In the genomic region with DNA sequence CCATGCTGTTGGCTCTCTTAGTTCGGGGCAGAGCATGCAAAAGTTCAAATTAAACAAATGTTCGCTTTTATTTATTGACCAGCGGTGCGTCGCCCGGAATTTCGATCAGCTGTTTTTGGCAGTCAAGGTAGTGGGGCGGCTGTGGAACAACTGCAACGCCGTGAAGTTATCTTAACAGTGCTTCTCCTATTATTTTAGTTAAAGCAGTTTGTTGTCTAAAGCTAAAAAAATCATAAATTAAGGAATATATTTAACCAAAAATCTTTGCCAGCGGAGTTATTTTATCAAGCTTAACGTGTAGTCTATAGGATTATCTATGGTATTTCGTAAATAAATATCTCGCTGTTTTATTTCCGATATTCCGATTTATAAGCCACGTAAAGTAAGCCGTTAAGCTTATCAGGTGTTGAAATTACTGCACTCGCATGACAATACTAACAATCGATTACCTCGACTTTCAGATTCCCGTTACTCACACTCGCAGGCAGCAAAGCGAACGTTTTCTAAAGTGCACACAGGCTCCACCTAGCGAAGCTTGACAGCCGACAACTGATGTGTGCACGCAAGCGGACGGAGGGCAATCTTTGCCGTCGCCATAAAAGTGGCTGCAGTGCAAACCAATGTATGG, we compare ENCODE assay signal across 1 fruit fly cellular context.
TF ChIP-seq lines count a peak whose summit lies in the region.

A gene (minus strand): TSS at position 122 of the 628 bp plus-strand sequence.
A gene (plus strand): TSS at position 199 of the 628 bp plus-strand sequence.

TF ChIP-seq in whole organism, embryonic, 481 proteins besides CTCF, POLR2A, EP300 and RAD21 (continued from another document and continues in another):
- TF ChIP-seq Neu2 (GFP tag; optimal IDR thresholded peaks at IDR 0.05; lab: Kevin White, UChicago; ENCODE audit: borderline replicate concordance) (no peak), Trl (optimal IDR thresholded peaks at IDR 0.05; lab: Kevin White, UChicago) (no peak), Trl (GFP tag; optimal IDR thresholded peaks at IDR 0.05; lab: Kevin White, UChicago) (no peak), CG16779 (GFP tag; IDR thresholded peaks at IDR 0.05; lab: Robert Waterston, UW) (no peak), Antp (GFP tag; optimal IDR thresholded peaks at IDR 0.05; lab: Kevin White, UChicago) (peak; percentile 13), Dek (tag; optimal IDR thresholded peaks at IDR 0.05; lab: Kevin White, UChicago) (peak; percentile 44), slbo (GFP tag; IDR thresholded peaks at IDR 0.05; lab: Robert Waterston, UW) (peak; percentile 33; the same call in 1 of the 2 replicates), Opbp (GFP tag; IDR thresholded peaks at IDR 0.05; lab: Robert Waterston, UW; ENCODE audit: partially characterized antibody) (no peak), psq (GFP tag; optimal IDR thresholded peaks at IDR 0.05; lab: Kevin White, UChicago) (no peak), NK7.1 (GFP tag; optimal IDR thresholded peaks at IDR 0.05; lab: Kevin White, UChicago) (no peak), gcm (GFP tag; optimal IDR thresholded peaks at IDR 0.05; lab: Kevin White, UChicago) (no peak), Lpt (GFP tag; optimal IDR thresholded peaks at IDR 0.05; lab: Kevin White, UChicago) (no peak), CG13894 (tag; optimal IDR thresholded peaks at IDR 0.05; lab: Kevin White, UChicago) (no peak), Hsf (GFP tag; optimal IDR thresholded peaks at IDR 0.05; lab: Kevin White, UChicago) (peak; percentile 14), Stat92E (GFP tag; optimal IDR thresholded peaks at IDR 0.05; lab: Kevin White, UChicago) (no peak), CG10543 (GFP tag; optimal IDR thresholded peaks at IDR 0.05; lab: Kevin White, UChicago) (no peak), wek (GFP tag; optimal IDR thresholded peaks at IDR 0.05; lab: Kevin White, UChicago) (peak; percentile 11), CG13296 (GFP tag; optimal IDR thresholded peaks at IDR 0.05; lab: Kevin White, UChicago) (no peak), nau (GFP tag; optimal IDR thresholded peaks at IDR 0.05; lab: Kevin White, UChicago) (no peak), Hey (tag; optimal IDR thresholded peaks at IDR 0.05; lab: Kevin White, UChicago) (no peak), cwo (GFP tag; optimal IDR thresholded peaks at IDR 0.05; lab: Kevin White, UChicago) (no peak), CG16863 (GFP tag; optimal IDR thresholded peaks at IDR 0.05; lab: Kevin White, UChicago) (peak; percentile 2), H2.0 (GFP tag; IDR thresholded peaks at IDR 0.05; lab: Robert Waterston, UW) (peak; percentile 44; the same call in 1 of the 2 replicates), Lhr (GFP tag; optimal IDR thresholded peaks at IDR 0.05; lab: Kevin White, UChicago) (peak; percentile 40), nom (GFP tag; optimal IDR thresholded peaks at IDR 0.05; lab: Kevin White, UChicago) (no peak), ro (GFP tag; IDR thresholded peaks at IDR 0.05; lab: Robert Waterston, UW) (no peak), Hand (GFP tag; optimal IDR thresholded peaks at IDR 0.05; lab: Kevin White, UChicago) (no peak), Bgb (GFP tag; IDR thresholded peaks at IDR 0.05; lab: Robert Waterston, UW; ENCODE audit: partially characterized antibody) (peak; percentile 37; the same call in 1 of the 2 replicates), CG9609 (GFP tag; optimal IDR thresholded peaks at IDR 0.05; lab: Kevin White, UChicago) (no peak), Nf-YB (GFP tag; optimal IDR thresholded peaks at IDR 0.05; lab: Kevin White, UChicago) (no peak), fd3F (GFP tag; optimal IDR thresholded peaks at IDR 0.05; lab: Kevin White, UChicago) (no peak), CG10979 (tag; optimal IDR thresholded peaks at IDR 0.05; lab: Kevin White, UChicago) (no peak), CG18619 (GFP tag; optimal IDR thresholded peaks at IDR 0.05; lab: Kevin White, UChicago) (no peak), Dbx (GFP tag; IDR thresholded peaks at IDR 0.05; lab: Robert Waterston, UW) (no peak), Dp (GFP tag; optimal IDR thresholded peaks at IDR 0.05; lab: Kevin White, UChicago) (peak; percentile 42), CG4328 (GFP tag; optimal IDR thresholded peaks at IDR 0.05; lab: Kevin White, UChicago) (no peak), az2 (GFP tag; optimal IDR thresholded peaks at IDR 0.05; lab: Kevin White, UChicago) (peak; percentile 13), CG11456 (GFP tag; IDR thresholded peaks at IDR 0.05; lab: Robert Waterston, UW) (peak; percentile 76; the same call in 2 of the 3 replicates), BtbVII (GFP tag; optimal IDR thresholded peaks at IDR 0.05; lab: Kevin White, UChicago) (no peak), br (optimal IDR thresholded peaks at IDR 0.05; lab: Kevin White, UChicago) (no peak), Dref (GFP tag; IDR thresholded peaks at IDR 0.05; lab: Robert Waterston, UW) (peak; percentile 51), dati (GFP tag; IDR thresholded peaks at IDR 0.05; lab: Robert Waterston, UW) (no peak), Vsx1 (GFP tag; optimal IDR thresholded peaks at IDR 0.05; lab: Kevin White, UChicago) (no peak), CG8478 (optimal IDR thresholded peaks at IDR 0.05; lab: Kevin White, UChicago) (no peak), scrt (GFP tag; optimal IDR thresholded peaks at IDR 0.05; lab: Kevin White, UChicago) (no peak), CG31365 (tag; optimal IDR thresholded peaks at IDR 0.05; lab: Kevin White, UChicago) (peak; percentile 33), sna (GFP tag; IDR thresholded peaks at IDR 0.05; lab: Robert Waterston, UW; ENCODE audit: partially characterized antibody) (0 out of 2 replicates have a peak, but pooled peaks have one; percentile 11), CG17612 (GFP tag; IDR thresholded peaks at IDR 0.05; lab: Robert Waterston, UW) (no peak), CG11093 (GFP tag; IDR thresholded peaks at IDR 0.05; lab: Robert Waterston, UW) (no peak), pros (GFP tag; optimal IDR thresholded peaks at IDR 0.05; lab: Kevin White, UChicago) (no peak), Doc2 (GFP tag; IDR thresholded peaks at IDR 0.05; lab: Robert Waterston, UW) (no peak), CG18262 (tag; optimal IDR thresholded peaks at IDR 0.05; lab: Kevin White, UChicago) (no peak), Sox102F (GFP tag; optimal IDR thresholded peaks at IDR 0.05; lab: Kevin White, UChicago) (peak; percentile 37), twi (tag; optimal IDR thresholded peaks at IDR 0.05; lab: Kevin White, UChicago) (no peak), CG1024 (GFP tag; IDR thresholded peaks at IDR 0.05; lab: Robert Waterston, UW) (no peak), hkb (optimal IDR thresholded peaks at IDR 0.05; lab: Kevin White, UChicago) (no peak), hkb (GFP tag; IDR thresholded peaks at IDR 0.05; lab: Robert Waterston, UW) (peak; percentile 24; the same call in 1 of the 2 replicates), disco-r (GFP tag; optimal IDR thresholded peaks at IDR 0.05; lab: Kevin White, UChicago) (no peak), chif (GFP tag; optimal IDR thresholded peaks at IDR 0.05; lab: Kevin White, UChicago) (peak; percentile 14 to 35), CG11723 (GFP tag; optimal IDR thresholded peaks at IDR 0.05; lab: Kevin White, UChicago) (no peak), CG7786 (GFP tag; optimal IDR thresholded peaks at IDR 0.05; lab: Kevin White, UChicago) (no peak), CG17829 (tag; optimal IDR thresholded peaks at IDR 0.05; lab: Kevin White, UChicago) (peak; percentile 8), CG13775 (GFP tag; optimal IDR thresholded peaks at IDR 0.05; lab: Kevin White, UChicago) (peak; percentile 36), chn (GFP tag; optimal IDR thresholded peaks at IDR 0.05; lab: Kevin White, UChicago) (peak; percentile 21), CG6683 (GFP tag; optimal IDR thresholded peaks at IDR 0.05; lab: Kevin White, UChicago) (no peak), zen (tag; optimal IDR thresholded peaks at IDR 0.05; lab: Kevin White, UChicago) (no peak), pfk (GFP tag; optimal IDR thresholded peaks at IDR 0.05; lab: Kevin White, UChicago) (no peak), CG10462 (GFP tag; optimal IDR thresholded peaks at IDR 0.05; lab: Kevin White, UChicago) (peak; percentile 74), mirr (GFP tag; optimal IDR thresholded peaks at IDR 0.05; lab: Kevin White, UChicago) (no peak), CG12942 (GFP tag; optimal IDR thresholded peaks at IDR 0.05; lab: Kevin White, UChicago) (no peak), CG34224 (GFP tag; IDR thresholded peaks at IDR 0.05; lab: Robert Waterston, UW; ENCODE audit: partially characterized antibody) (0 out of 3 replicates have a peak, but pooled peaks have one; percentile 21), E2f2 (GFP tag; IDR thresholded peaks at IDR 0.05; lab: Robert Waterston, UW) (peak; percentile 40; the same call in 1 of the 2 replicates), dmrt11E (tag; optimal IDR thresholded peaks at IDR 0.05; lab: Kevin White, UChicago) (no peak), CG31388 (GFP tag; optimal IDR thresholded peaks at IDR 0.05; lab: Kevin White, UChicago) (no peak), CG9817 (tag; optimal IDR thresholded peaks at IDR 0.05; lab: Kevin White, UChicago) (no peak), CG12299 (tag; optimal IDR thresholded peaks at IDR 0.05; lab: Kevin White, UChicago) (peak; percentile 14), Ada2b (GFP tag; IDR thresholded peaks at IDR 0.05; lab: Robert Waterston, UW) (no peak), CG10565 (GFP tag; optimal IDR thresholded peaks at IDR 0.05; lab: Kevin White, UChicago) (no peak), odd (GFP tag; optimal IDR thresholded peaks at IDR 0.05; lab: Kevin White, UChicago) (no peak), Mes4 (GFP tag; optimal IDR thresholded peaks at IDR 0.05; lab: Kevin White, UChicago) (peak; percentile 28), CG6654 (GFP tag; optimal IDR thresholded peaks at IDR 0.05; lab: Kevin White, UChicago) (no peak), MBD-R2 (GFP tag; IDR thresholded peaks at IDR 0.05; lab: Robert Waterston, UW) (peak; percentile 92), CG12104 (GFP tag; optimal IDR thresholded peaks at IDR 0.05; lab: Kevin White, UChicago) (no peak), CG30431 (GFP tag; optimal IDR thresholded peaks at IDR 0.05; lab: Kevin White, UChicago) (no peak), ara (GFP tag; IDR thresholded peaks at IDR 0.05; lab: Robert Waterston, UW) (no peak), CG12769 (tag; optimal IDR thresholded peaks at IDR 0.05; lab: Kevin White, UChicago) (no peak), Atf3 (GFP tag; optimal IDR thresholded peaks at IDR 0.05; lab: Kevin White, UChicago) (no peak), CG9876 (GFP tag; optimal IDR thresholded peaks at IDR 0.05; lab: Kevin White, UChicago) (no peak), tin (GFP tag; optimal IDR thresholded peaks at IDR 0.05; lab: Kevin White, UChicago) (no peak), CG6813 (GFP tag; optimal IDR thresholded peaks at IDR 0.05; lab: Kevin White, UChicago) (no peak), CG16813 (GFP tag; IDR thresholded peaks at IDR 0.05; lab: Robert Waterston, UW; ENCODE audit: partially characterized antibody) (no peak; the same call in 2 of the 3 replicates), CG15269 (tag; optimal IDR thresholded peaks at IDR 0.05; lab: Kevin White, UChicago) (no peak), aop (GFP tag; IDR thresholded peaks at IDR 0.05; lab: Robert Waterston, UW) (no peak), Taf1 (GFP tag; IDR thresholded peaks at IDR 0.05; lab: Robert Waterston, UW) (no peak), CG8924 (tag; optimal IDR thresholded peaks at IDR 0.05; lab: Kevin White, UChicago) (no peak), so (GFP tag; IDR thresholded peaks at IDR 0.05; lab: Robert Waterston, UW) (no peak), sens (GFP tag; lab: Kevin White, UChicago) (peak; percentile 86), CG6254 (GFP tag; optimal IDR thresholded peaks at IDR 0.05; lab: Kevin White, UChicago) (no peak), grn (GFP tag; optimal IDR thresholded peaks at IDR 0.05; lab: Kevin White, UChicago) (no peak), Ssrp (tag; optimal IDR thresholded peaks at IDR 0.05; lab: Kevin White, UChicago) (no peak), tna (GFP tag; IDR thresholded peaks at IDR 0.05; lab: Robert Waterston, UW; ENCODE audit: partially characterized antibody) (no peak), trem (tag; optimal IDR thresholded peaks at IDR 0.05; lab: Kevin White, UChicago) (no peak), Nf-YC (tag; optimal IDR thresholded peaks at IDR 0.05; lab: Kevin White, UChicago) (peak; percentile 5), sens-2 (GFP tag; IDR thresholded peaks at IDR 0.05; lab: Robert Waterston, UW) (no peak), Ets65A (GFP tag; lab: Kevin White, UChicago) (peak; percentile 62), Hr39 (optimal IDR thresholded peaks at IDR 0.05; lab: Kevin White, UChicago) (no peak), caup (GFP tag; optimal IDR thresholded peaks at IDR 0.05; lab: Kevin White, UChicago; ENCODE audit: severe bottlenecking) (peak; percentile 12), Dip2 (GFP tag; IDR thresholded peaks at IDR 0.05; lab: Robert Waterston, UW) (no peak), CG11247 (GFP tag; IDR thresholded peaks at IDR 0.05; lab: Robert Waterston, UW) (peak; percentile 33; the same call in 1 of the 2 replicates), usp (GFP tag; optimal IDR thresholded peaks at IDR 0.05; lab: Kevin White, UChicago) (no peak), Optix (GFP tag; IDR thresholded peaks at IDR 0.05; lab: Robert Waterston, UW) (peak; percentile 34; the same call in 1 of the 3 replicates), Oaz (GFP tag; IDR thresholded peaks at IDR 0.05; lab: Robert Waterston, UW) (no peak), fd96Cb (tag; optimal IDR thresholded peaks at IDR 0.05; lab: Kevin White, UChicago) (no peak), NfI (GFP tag; optimal IDR thresholded peaks at IDR 0.05; lab: Kevin White, UChicago) (peak; percentile 23), fd64A (GFP tag; optimal IDR thresholded peaks at IDR 0.05; lab: Kevin White, UChicago) (no peak), fru (optimal IDR thresholded peaks at IDR 0.05; lab: Kevin White, UChicago) (no peak), CG17328 (GFP tag; IDR thresholded peaks at IDR 0.05; lab: Robert Waterston, UW) (0 out of 2 replicates have a peak, but pooled peaks have one; percentile 24), CG6689 (GFP tag; IDR thresholded peaks at IDR 0.05; lab: Robert Waterston, UW) (0 out of 2 replicates have a peak, but pooled peaks have one; percentile 7), z (GFP tag; IDR thresholded peaks at IDR 0.05; lab: Robert Waterston, UW) (no peak), CG11504 (tag; optimal IDR thresholded peaks at IDR 0.05; lab: Kevin White, UChicago) (no peak), p53 (GFP tag; optimal IDR thresholded peaks at IDR 0.05; lab: Kevin White, UChicago) (no peak), CG30020 (tag; optimal IDR thresholded peaks at IDR 0.05; lab: Kevin White, UChicago) (peak; percentile 90), Kr (GFP tag; optimal IDR thresholded peaks at IDR 0.05; lab: Kevin White, UChicago) (no peak), CrebB (tag; optimal IDR thresholded peaks at IDR 0.05; lab: Kevin White, UChicago) (no peak), CG43689 (GFP tag; IDR thresholded peaks at IDR 0.05; lab: Robert Waterston, UW) (no peak), pum (GFP tag; optimal IDR thresholded peaks at IDR 0.05; lab: Kevin White, UChicago) (peak; percentile 0)
